Worm (Caenorhabditis elegans): ENCODE results near the gene zip-5.

zip-5 gene

ce11 chrV:13265628-13266027 is 1.3 kb downstream of the zip-5 start:
- TF ChIP-seq ceh-16 (tag; optimal IDR thresholded peaks at IDR 0.05) (no peak), sea-2 (GFP tag; optimal IDR thresholded peaks at IDR 0.05) (no peak), unc-62 (GFP tag; optimal IDR thresholded peaks at IDR 0.05) (no peak)

ce11 chrV:13266630-13267029 is 2.3 kb downstream of the zip-5 start:
- TF ChIP-seq nhr-28 (tag; optimal IDR thresholded peaks at IDR 0.05): no peak
- no peak for TF ChIP-seq mml-1 (tag; optimal IDR thresholded peaks at IDR 0.05)
- no peak for TF ChIP-seq ztf-4 (tag; optimal IDR thresholded peaks at IDR 0.05)
- no peak for TF ChIP-seq egl-27 (tag; optimal IDR thresholded peaks at IDR 0.05)
- no peak for TF ChIP-seq jun-1 (tag; optimal IDR thresholded peaks at IDR 0.05)
- TF ChIP-seq pqm-1 (tag; optimal IDR thresholded peaks at IDR 0.05): peak; percentile 70
- TF ChIP-seq sea-2 (GFP tag; optimal IDR thresholded peaks at IDR 0.05): no peak
- TF ChIP-seq nhr-237 (tag; optimal IDR thresholded peaks at IDR 0.05): no peak
- TF ChIP-seq ama-1 (optimal IDR thresholded peaks at IDR 0.05): no peak
- TF ChIP-seq nfya-1 (tag; optimal IDR thresholded peaks at IDR 0.05; ENCODE audit: insufficient read depth): no peak
- no peak for TF ChIP-seq hmg-11 (tag; optimal IDR thresholded peaks at IDR 0.05)
- no peak for TF ChIP-seq zag-1 (tag; optimal IDR thresholded peaks at IDR 0.05)
- no peak for TF ChIP-seq nhr-76 (tag; optimal IDR thresholded peaks at IDR 0.05)
- peak; percentile 34 for TF ChIP-seq elt-2 (tag; optimal IDR thresholded peaks at IDR 0.05)
- no peak for TF ChIP-seq ztf-11 (tag; optimal IDR thresholded peaks at IDR 0.05)

ce11 chrV:13268032-13268431 is 3.7 kb downstream of the zip-5 start:
- TF ChIP-seq jun-1 (tag; optimal IDR thresholded peaks at IDR 0.05): peak; percentile 85
- no peak for TF ChIP-seq eor-1 (tag; optimal IDR thresholded peaks at IDR 0.05)
- no peak for TF ChIP-seq unc-39 (tag; optimal IDR thresholded peaks at IDR 0.05)
- no peak for TF ChIP-seq snpc-4 (tag; optimal IDR thresholded peaks at IDR 0.05)
- TF ChIP-seq hmg-11 (tag; optimal IDR thresholded peaks at IDR 0.05): no peak
- no peak for TF ChIP-seq egl-27 (tag; optimal IDR thresholded peaks at IDR 0.05)
- no peak for TF ChIP-seq nhr-23 (tag; optimal IDR thresholded peaks at IDR 0.05)
- TF ChIP-seq daf-12 (tag; optimal IDR thresholded peaks at IDR 0.05): no peak
- TF ChIP-seq aly-2 (tag; optimal IDR thresholded peaks at IDR 0.05): no peak
- no peak for TF ChIP-seq tbx-2 (tag; optimal IDR thresholded peaks at IDR 0.05)
- TF ChIP-seq mml-1 (tag; optimal IDR thresholded peaks at IDR 0.05): no peak
- peak; percentile 79 for TF ChIP-seq pqm-1 (tag; optimal IDR thresholded peaks at IDR 0.05)
- no peak for TF ChIP-seq nhr-237 (tag; optimal IDR thresholded peaks at IDR 0.05)
- TF ChIP-seq nhr-11 (tag; optimal IDR thresholded peaks at IDR 0.05): no peak
- TF ChIP-seq nfya-1 (tag; optimal IDR thresholded peaks at IDR 0.05; ENCODE audit: insufficient read depth): no peak
- TF ChIP-seq sea-2 (GFP tag; optimal IDR thresholded peaks at IDR 0.05): no peak
- TF ChIP-seq nhr-28 (tag; optimal IDR thresholded peaks at IDR 0.05): no peak
- no peak for TF ChIP-seq ceh-9 (tag; optimal IDR thresholded peaks at IDR 0.05)
- TF ChIP-seq nhr-67 (tag; optimal IDR thresholded peaks at IDR 0.05): no peak
- peak; percentile 58 for TF ChIP-seq pha-4 (tag; optimal IDR thresholded peaks at IDR 0.05)
- no peak for TF ChIP-seq fkh-2 (tag; optimal IDR thresholded peaks at IDR 0.05)
- no peak for TF ChIP-seq fos-1 (tag; optimal IDR thresholded peaks at IDR 0.05)
- peak; percentile 95 for TF ChIP-seq elt-2 (tag; optimal IDR thresholded peaks at IDR 0.05)
- no peak for TF ChIP-seq ama-1 (optimal IDR thresholded peaks at IDR 0.05)

- TF ChIP-seq pha-4 (tag; optimal IDR thresholded peaks at IDR 0.05) (peak; percentile 75), nhr-23 (tag; optimal IDR thresholded peaks at IDR 0.05) (no peak), nfya-1 (tag; optimal IDR thresholded peaks at IDR 0.05; ENCODE audit: insufficient read depth) (peak; percentile 50), ztf-11 (tag; optimal IDR thresholded peaks at IDR 0.05) (no peak), fos-1 (tag; optimal IDR thresholded peaks at IDR 0.05) (peak; percentile 28), tbx-2 (tag; optimal IDR thresholded peaks at IDR 0.05) (no peak), ceh-9 (tag; optimal IDR thresholded peaks at IDR 0.05) (no peak), jun-1 (tag; optimal IDR thresholded peaks at IDR 0.05) (peak; percentile 92), elt-2 (tag; optimal IDR thresholded peaks at IDR 0.05) (peak; percentile 99), pqm-1 (tag; optimal IDR thresholded peaks at IDR 0.05) (peak; percentile 88), fkh-2 (tag; optimal IDR thresholded peaks at IDR 0.05) (no peak), lin-15B (tag; optimal IDR thresholded peaks at IDR 0.05) (no peak), nhr-28 (tag; optimal IDR thresholded peaks at IDR 0.05) (no peak), daf-12 (tag; optimal IDR thresholded peaks at IDR 0.05) (no peak), R02D3.7 (tag; optimal IDR thresholded peaks at IDR 0.05) (no peak), ceh-28 (tag; optimal IDR thresholded peaks at IDR 0.05) (no peak), lsy-12 (tag; optimal IDR thresholded peaks at IDR 0.05) (peak; percentile 20), ceh-82 (tag; optimal IDR thresholded peaks at IDR 0.05) (no peak), snpc-4 (tag; optimal IDR thresholded peaks at IDR 0.05) (no peak), nhr-76 (tag; optimal IDR thresholded peaks at IDR 0.05) (no peak), zag-1 (tag; optimal IDR thresholded peaks at IDR 0.05) (no peak)
These were observed 4.9 kb downstream of the zip-5 start for ce11 chrV:13269228-13269630.
